Worm (Caenorhabditis elegans) whole organism, mixed stage, embryonic: ENCODE results near the gene emre-1.
A peak's percentile ranks its signal among the peaks of the same experiment; 100 is the strongest.

Experiments used
- M03D4.4 ChIP-seq: sonication (generic microtip); optimal IDR thresholded peaks from 2 replicates; lab custom pipeline; 2017; ENCODE audit warnings: mild to moderate bottlenecking, missing genetic modification characterization, missing compliant biosample characterization
- bed-3 ChIP-seq: fragments of 200-800 bp; sonication (Bioruptor generic); optimal IDR thresholded peaks from 3 replicates; lab custom pipeline; 2018; ENCODE audit warnings: mild to moderate bottlenecking, missing genetic modification characterization, moderate library complexity, missing compliant biosample characterization
- blmp-1 ChIP-seq: fragments of 150-350 bp; optimal IDR thresholded peaks from 2 replicates; lab custom pipeline; 2014; ENCODE audit warnings: missing biosample characterization, missing genetic modification characterization
- ceh-39 ChIP-seq: fragments of 150-350 bp; optimal IDR thresholded peaks from 2 replicates; lab custom pipeline; 2014; ENCODE audit warnings: missing biosample characterization, missing genetic modification characterization
- ceh-43 ChIP-seq: fragments of 200-800 bp; sonication (Bioruptor generic); optimal IDR thresholded peaks from 2 replicates; lab custom pipeline; 2018; ENCODE audit warnings: mild to moderate bottlenecking, missing genetic modification characterization, moderate library complexity, missing compliant biosample characterization
- ceh-83 ChIP-seq: fragments of 200-800 bp; sonication (Bioruptor generic); optimal IDR thresholded peaks from 2 replicates; lab custom pipeline; 2018; ENCODE audit warnings: mild to moderate bottlenecking, missing genetic modification characterization, missing compliant biosample characterization
- cnd-1 ChIP-seq: fragments of 200-800 bp; sonication (Bioruptor generic); optimal IDR thresholded peaks from 2 replicates; lab custom pipeline; 2018; ENCODE audit warnings: mild to moderate bottlenecking, missing genetic modification characterization, missing compliant biosample characterization
- elt-1 ChIP-seq: sonication (generic microtip); optimal IDR thresholded peaks from 2 replicates; lab custom pipeline; 2017; ENCODE audit warnings: missing genetic modification characterization, mild to moderate bottlenecking, missing compliant biosample characterization, antibody characterized with exemption, moderate library complexity, borderline replicate concordance; ENCODE audit not compliant: insufficient read depth
- elt-3 ChIP-seq: fragments of 150-350 bp; optimal IDR thresholded peaks from 2 replicates; lab custom pipeline; 2014; ENCODE audit warnings: missing biosample characterization, missing genetic modification characterization
- flh-1 ChIP-seq: fragments of 200-800 bp; sonication (Bioruptor generic); optimal IDR thresholded peaks from 2 replicates; lab custom pipeline; 2018; ENCODE audit warnings: mild to moderate bottlenecking, missing genetic modification characterization, moderate library complexity, missing compliant biosample characterization
- ham-2 ChIP-seq: fragments of 200-800 bp; sonication (Bioruptor generic); optimal IDR thresholded peaks from 2 replicates; lab custom pipeline; 2018; ENCODE audit warnings: mild to moderate bottlenecking, missing genetic modification characterization, missing compliant biosample characterization
- hlh-1 ChIP-seq: fragments of 150-350 bp; optimal IDR thresholded peaks from 2 replicates; lab custom pipeline; 2014; ENCODE audit warnings: missing biosample characterization, missing genetic modification reagents, missing genetic modification characterization
- lin-13 ChIP-seq: fragments of 150-350 bp; optimal IDR thresholded peaks from 2 replicates; lab custom pipeline; 2014; ENCODE audit warnings: missing biosample characterization, missing genetic modification characterization
- lin-32 ChIP-seq: fragments of 200-800 bp; sonication (Bioruptor generic); optimal IDR thresholded peaks from 2 replicates; lab custom pipeline; 2018; ENCODE audit warnings: mild to moderate bottlenecking, missing genetic modification characterization, missing compliant biosample characterization
- lsy-2 ChIP-seq: fragments of 150-350 bp; optimal IDR thresholded peaks from 2 replicates; lab custom pipeline; 2014; ENCODE audit warnings: missing biosample characterization, missing genetic modification characterization
- mab-5 ChIP-seq: fragments of 150-350 bp; optimal IDR thresholded peaks from 2 replicates; lab custom pipeline; 2014; ENCODE audit warnings: missing biosample characterization, missing genetic modification characterization
- mep-1 ChIP-seq: fragments of 150-350 bp; optimal IDR thresholded peaks from 2 replicates; lab custom pipeline; 2017; ENCODE audit warnings: missing biosample characterization, missing genetic modification reagents, missing genetic modification characterization, inconsistent platforms
- mls-2 ChIP-seq: sonication (generic microtip); optimal IDR thresholded peaks from 2 replicates; lab custom pipeline; 2016; ENCODE audit warnings: mild to moderate bottlenecking, missing genetic modification characterization, moderate library complexity, missing compliant biosample characterization
- nhr-12 ChIP-seq: fragments of 150-350 bp; optimal IDR thresholded peaks from 2 replicates; lab custom pipeline; 2014; ENCODE audit warnings: missing biosample characterization, missing genetic modification characterization
- nhr-2 ChIP-seq: fragments of 150-350 bp; optimal IDR thresholded peaks from 2 replicates; lab custom pipeline; 2014; ENCODE audit warnings: missing biosample characterization, missing genetic modification characterization
- nhr-237 ChIP-seq: fragments of 150-350 bp; optimal IDR thresholded peaks from 2 replicates; lab custom pipeline; 2014; ENCODE audit warnings: missing biosample characterization, missing genetic modification characterization
- nhr-76 ChIP-seq: sonication (generic microtip); optimal IDR thresholded peaks from 2 replicates; lab custom pipeline; 2017; ENCODE audit warnings: missing biosample characterization, missing genetic modification characterization
- pha-4 ChIP-seq: fragments of 150-350 bp; optimal IDR thresholded peaks from 2 replicates; lab custom pipeline; 2018; ENCODE audit warnings: missing biosample characterization, missing genetic modification reagents, missing genetic modification characterization
- sem-2 ChIP-seq: fragments of 200-800 bp; sonication (Bioruptor generic); optimal IDR thresholded peaks from 2 replicates; lab custom pipeline; 2018; ENCODE audit warnings: mild to moderate bottlenecking, missing genetic modification characterization, missing compliant biosample characterization
- sptf-1 ChIP-seq: sonication (generic microtip); optimal IDR thresholded peaks from 2 replicates; lab custom pipeline; 2017; ENCODE audit warnings: mild to moderate bottlenecking, missing genetic modification characterization, moderate library complexity, missing compliant biosample characterization
- tbx-8 ChIP-seq: fragments of 200-800 bp; sonication (Bioruptor generic); optimal IDR thresholded peaks from 2 replicates; lab custom pipeline; 2018; ENCODE audit warnings: mild to moderate bottlenecking, missing genetic modification characterization, moderate library complexity, missing compliant biosample characterization
- unc-120 ChIP-seq: sonication (generic microtip); optimal IDR thresholded peaks from 2 replicates; lab custom pipeline; 2017; ENCODE audit warnings: missing genetic modification characterization, missing compliant biosample characterization; ENCODE audit not compliant: poor library complexity, severe bottlenecking
- unc-39 ChIP-seq: fragments of 150-350 bp; optimal IDR thresholded peaks from 2 replicates; lab custom pipeline; 2014; ENCODE audit warnings: missing biosample characterization, missing genetic modification characterization
- zip-8 ChIP-seq: fragments of 150-350 bp; optimal IDR thresholded peaks from 2 replicates; lab custom pipeline; 2014; ENCODE audit warnings: missing biosample characterization, missing genetic modification characterization

The emre-1 gene

ce11 chrX:14979388-14979787 is at the start of gene emre-1:
Gene emre-1, plus strand, starts transcription at chrX:14979688.
- TF ChIP-seq lin-13, result no peak
- TF ChIP-seq cnd-1 (tag; lab: Kevin White, UChicago), result no peak
- TF ChIP-seq lin-32 (GFP tag; lab: Kevin White, UChicago), result no peak
- no peak for TF ChIP-seq nhr-12 (tag; lab: Kevin White, UChicago)
- no peak for TF ChIP-seq mab-5
- TF ChIP-seq sptf-1, result no peak
- TF ChIP-seq nhr-2 (tag; lab: Kevin White, UChicago), result no peak
- TF ChIP-seq, all 35 proteins: peak for 0

- TF ChIP-seq pha-4 (tag; lab: Kevin White, UChicago) (no peak), sem-2 (no peak), nhr-237 (tag; lab: Kevin White, UChicago) (no peak), ceh-43 (no peak), M03D4.4 (no peak), ceh-83 (no peak), unc-39 (tag; lab: Kevin White, UChicago) (no peak), lsy-2 (tag; lab: Kevin White, UChicago) (no peak), ceh-39 (tag; lab: Kevin White, UChicago) (no peak), mep-1 (tag; lab: Kevin White, UChicago) (no peak), mls-2 (tag; lab: Kevin White, UChicago) (no peak), lin-32 (GFP tag; lab: Kevin White, UChicago) (no peak), zip-8 (no peak), cnd-1 (tag; lab: Kevin White, UChicago) (no peak), tbx-8 (no peak), nhr-12 (tag; lab: Kevin White, UChicago) (no peak), bed-3 (GFP tag; lab: Kevin White, UChicago) (no peak), hlh-1 (tag; lab: Kevin White, UChicago) (no peak), blmp-1 (tag; lab: Kevin White, UChicago) (no peak), elt-3 (tag; lab: Kevin White, UChicago) (no peak)
These were observed 48.0 kb upstream of the emre-1 start for ce11 chrX:14931443-14931842.

ce11 chrX:14938188-14938587 is 41.3 kb upstream of the emre-1 start:
- no peak for TF ChIP-seq lin-32 (GFP tag; lab: Kevin White, UChicago)
- no peak for TF ChIP-seq elt-1 (tag; lab: Kevin White, UChicago)
- no peak for TF ChIP-seq lin-13
- no peak for TF ChIP-seq sptf-1
- no peak for TF ChIP-seq lsy-2 (tag; lab: Kevin White, UChicago)
- no peak for TF ChIP-seq nhr-2 (tag; lab: Kevin White, UChicago)
- TF ChIP-seq ceh-43, result no peak
- no peak for TF ChIP-seq cnd-1 (tag; lab: Kevin White, UChicago)
- TF ChIP-seq tbx-8, result no peak
- no peak for TF ChIP-seq zip-8
- no peak for TF ChIP-seq mep-1 (tag; lab: Kevin White, UChicago)
- TF ChIP-seq unc-39 (tag; lab: Kevin White, UChicago), result no peak
- no peak for TF ChIP-seq blmp-1 (tag; lab: Kevin White, UChicago)

ce11 chrX:14946217-14946463 is 33.3 kb upstream of the emre-1 start, which contains the start of gene mrp-5:
Gene mrp-5, minus strand, starts transcription at chrX:14946317.
- TF ChIP-seq unc-39 (tag; lab: Kevin White, UChicago), result no peak
- TF ChIP-seq lin-32 (GFP tag; lab: Kevin White, UChicago), result no peak

- TF ChIP-seq elt-3 (tag; lab: Kevin White, UChicago) (no peak), sptf-1 (peak; percentile 12), nhr-76 (tag; lab: Kevin White, UChicago) (no peak), nhr-237 (tag; lab: Kevin White, UChicago) (no peak), lin-13 (peak; percentile 53), hlh-1 (tag; lab: Kevin White, UChicago) (peak; percentile 84), ham-2 (GFP tag; lab: Kevin White, UChicago) (peak; percentile 4), mab-5 (no peak), elt-1 (tag; lab: Kevin White, UChicago) (no peak), ceh-83 (no peak), unc-120 (tag; lab: Kevin White, UChicago) (no peak), lin-32 (GFP tag; lab: Kevin White, UChicago) (peak; percentile 44), nhr-2 (tag; lab: Kevin White, UChicago) (peak; percentile 45), cnd-1 (tag; lab: Kevin White, UChicago) (peak; percentile 48), flh-1 (GFP tag; lab: Kevin White, UChicago) (no peak), ceh-43 (no peak)
These were observed 32.8 kb upstream of the emre-1 start for ce11 chrX:14946464-14947354.
